Fruit fly (Drosophila melanogaster): ENCODE data around the gene CG15912.

CG15912 gene

DNA sequence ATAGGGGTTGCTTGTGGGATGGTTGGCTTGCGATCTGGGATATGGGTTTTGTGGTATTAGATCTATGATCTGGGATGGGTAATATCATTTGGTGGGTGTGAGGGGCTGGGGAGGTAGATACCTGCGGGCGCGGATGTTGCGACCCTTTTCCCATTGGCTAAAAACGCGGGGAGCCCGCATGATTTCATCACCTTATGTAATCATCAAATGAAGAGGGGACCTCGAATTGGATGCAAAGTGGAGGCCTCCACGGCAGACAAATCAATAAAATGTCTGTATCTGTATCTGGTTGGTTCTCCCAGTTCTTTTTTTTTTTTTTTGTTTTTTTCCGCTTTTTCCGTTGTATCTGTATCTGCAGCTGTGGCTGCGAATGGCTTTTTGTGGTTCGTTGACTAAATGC, 40.1 kb downstream of the CG15912 start:
- no peak for TF ChIP-seq EcR (GFP tag; optimal IDR thresholded peaks at IDR 0.05)
- TF ChIP-seq CG8478 (optimal IDR thresholded peaks at IDR 0.05) = no peak
- no peak for TF ChIP-seq Dll (optimal IDR thresholded peaks at IDR 0.05)

- TF ChIP-seq pan (optimal IDR thresholded peaks at IDR 0.05) (no peak), Dll (optimal IDR thresholded peaks at IDR 0.05) (no peak), psq (optimal IDR thresholded peaks at IDR 0.05) (no peak), usp (GFP tag; optimal IDR thresholded peaks at IDR 0.05) (no peak), CG8478 (optimal IDR thresholded peaks at IDR 0.05) (peak; percentile 35)
These were observed 41.3 kb downstream of the CG15912 start for dm6 chrX:4589951-4590771.

- TF ChIP-seq Dll (optimal IDR thresholded peaks at IDR 0.05) (no peak), psq (optimal IDR thresholded peaks at IDR 0.05) (no peak), pan (optimal IDR thresholded peaks at IDR 0.05) (no peak), EcR (GFP tag; optimal IDR thresholded peaks at IDR 0.05) (no peak), CG8478 (optimal IDR thresholded peaks at IDR 0.05) (no peak), usp (GFP tag; optimal IDR thresholded peaks at IDR 0.05) (no peak)
These were observed 41.8 kb downstream of the CG15912 start for dm6 chrX:4590772-4591064.

- TF ChIP-seq Dll (optimal IDR thresholded peaks at IDR 0.05) (no peak), EcR (GFP tag; optimal IDR thresholded peaks at IDR 0.05) (no peak), CG8478 (optimal IDR thresholded peaks at IDR 0.05) (no peak), pan (optimal IDR thresholded peaks at IDR 0.05) (no peak), psq (optimal IDR thresholded peaks at IDR 0.05) (no peak), usp (GFP tag; optimal IDR thresholded peaks at IDR 0.05) (no peak)
These were observed 43.4 kb downstream of the CG15912 start for dm6 chrX:4592258-4592657.

dm6 chrX:4596467-4597183, 47.8 kb downstream of the CG15912 start:
- no peak for TF ChIP-seq psq (optimal IDR thresholded peaks at IDR 0.05)
- no peak for TF ChIP-seq CG8478 (optimal IDR thresholded peaks at IDR 0.05)
- TF ChIP-seq Dll (optimal IDR thresholded peaks at IDR 0.05) = no peak
- no peak for TF ChIP-seq pan (optimal IDR thresholded peaks at IDR 0.05)
